Worm (Caenorhabditis elegans) whole organism, young adult: ENCODE results near the gene C15H9.9.

Experiments
- C17E4.6 ChIP-seq: fragments of 200-800 bp; sonication (Bioruptor generic); IDR thresholded peaks from 2 replicates; pipeline ENCODE4 v1.3.6; 2022; ENCODE audit warnings: missing genetic modification reagents, missing genetic modification characterization, missing compliant biosample characterization
- D2030.7 ChIP-seq: fragments of 200-800 bp; sonication (Bioruptor generic); IDR thresholded peaks from 2 replicates; pipeline ENCODE4 v1.3.6; 2022; ENCODE audit warnings: missing genetic modification reagents, missing genetic modification characterization, missing compliant biosample characterization
- F23B12.7 ChIP-seq: sonication (generic microtip); optimal IDR thresholded peaks from 2 replicates; lab custom pipeline; 2017; ENCODE audit warnings: missing genetic modification characterization, mild to moderate bottlenecking, missing compliant biosample characterization, antibody characterized with exemption, moderate library complexity; ENCODE audit not compliant: insufficient read depth
- F37B4.10 ChIP-seq: fragments of 200-800 bp; sonication (Bioruptor generic); IDR thresholded peaks from 2 replicates; pipeline ENCODE4 v1.3.6; 2022; ENCODE audit warnings: missing genetic modification characterization, missing compliant biosample characterization
- F39B2.1 ChIP-seq: fragments of 200-800 bp; sonication (Bioruptor generic); IDR thresholded peaks from 2 replicates; pipeline ENCODE4 v1.3.6; 2022; ENCODE audit warnings: missing genetic modification reagents, missing genetic modification characterization, missing compliant biosample characterization
- F55B11.4 ChIP-seq: sonication (generic microtip); optimal IDR thresholded peaks from 2 replicates; lab custom pipeline; 2016; ENCODE audit warnings: missing compliant biosample characterization, missing genetic modification characterization, borderline replicate concordance; ENCODE audit not compliant: insufficient read depth
- F57A8.1 ChIP-seq: fragments of 200-800 bp; sonication (Bioruptor generic); optimal IDR thresholded peaks from 2 replicates; lab custom pipeline; 2018; ENCODE audit warnings: mild to moderate bottlenecking, missing genetic modification characterization, moderate library complexity, missing compliant biosample characterization
- K11D2.4 ChIP-seq: fragments of 200-800 bp; sonication (Bioruptor generic); IDR thresholded peaks from 2 replicates; pipeline ENCODE4 v1.3.6; 2022; ENCODE audit warnings: missing genetic modification reagents, missing genetic modification characterization, missing compliant biosample characterization
- T07F8.4 ChIP-seq: sonication (generic microtip); optimal IDR thresholded peaks from 2 replicates; lab custom pipeline; 2016; ENCODE audit warnings: mild to moderate bottlenecking, missing genetic modification characterization, moderate library complexity, missing compliant biosample characterization
- Y53F4B.3 ChIP-seq: fragments of 200-800 bp; sonication (Bioruptor generic); IDR thresholded peaks from 2 replicates; pipeline ENCODE4 v1.3.6; 2022; ENCODE audit warnings: missing genetic modification reagents, missing genetic modification characterization, missing compliant biosample characterization
- Y53G8AR.9 ChIP-seq: fragments of 200-800 bp; sonication (Bioruptor generic); conservative IDR thresholded peaks from 2 replicates; pipeline ENCODE4 v1.3.6; 2022; ENCODE audit warnings: missing genetic modification reagents, missing genetic modification characterization, missing compliant biosample characterization
- Y56A3A.18 ChIP-seq: fragments of 200-800 bp; sonication (Bioruptor generic); IDR thresholded peaks from 2 replicates; pipeline ENCODE4 v1.3.6; 2022; ENCODE audit warnings: missing genetic modification reagents, missing genetic modification characterization, missing compliant biosample characterization
- Y79H2A.3 ChIP-seq: fragments of 200-800 bp; sonication (Bioruptor generic); conservative IDR thresholded peaks from 2 replicates; pipeline ENCODE4 v1.3.6; 2022; ENCODE audit warnings: missing genetic modification reagents, missing genetic modification characterization, missing compliant biosample characterization
- attf-3 ChIP-seq: fragments of 200-800 bp; sonication (Bioruptor generic); conservative IDR thresholded peaks from 2 replicates; pipeline ENCODE4 v1.3.6; 2022; ENCODE audit warnings: missing genetic modification reagents, missing genetic modification characterization, missing compliant biosample characterization
- attf-6 ChIP-seq: fragments of 200-800 bp; sonication (Bioruptor generic); IDR thresholded peaks from 2 replicates; pipeline ENCODE4 v1.3.6; 2022; ENCODE audit warnings: missing genetic modification reagents, missing genetic modification characterization, missing compliant biosample characterization
- ccch-3 ChIP-seq: fragments of 200-800 bp; sonication (Bioruptor generic); optimal IDR thresholded peaks from 2 replicates; lab custom pipeline; 2018; ENCODE audit warnings: mild to moderate bottlenecking, missing genetic modification characterization, missing compliant biosample characterization
- ceh-27 ChIP-seq: fragments of 200-800 bp; sonication (Bioruptor generic); optimal IDR thresholded peaks from 2 replicates; lab custom pipeline; 2018; ENCODE audit warnings: mild to moderate bottlenecking, missing genetic modification characterization, moderate library complexity, missing compliant biosample characterization
- ceh-40 ChIP-seq: fragments of 200-800 bp; sonication (Bioruptor generic); IDR thresholded peaks from 2 replicates; pipeline ENCODE4 v1.3.6; 2022; ENCODE audit warnings: missing genetic modification characterization, missing compliant biosample characterization
- chd-7 ChIP-seq: sonication (generic microtip); optimal IDR thresholded peaks from 2 replicates; lab custom pipeline; 2016; ENCODE audit warnings: mild to moderate bottlenecking, missing genetic modification characterization, moderate library complexity, missing compliant biosample characterization
- efl-1 ChIP-seq: fragments of 150-350 bp; optimal IDR thresholded peaks from 2 replicates; lab custom pipeline; 2014; ENCODE audit warnings: missing biosample characterization, missing genetic modification reagents, missing genetic modification characterization
- fkh-3 ChIP-seq: sonication (generic microtip); optimal IDR thresholded peaks from 2 replicates; lab custom pipeline; 2016; ENCODE audit warnings: mild to moderate bottlenecking, missing genetic modification characterization, missing compliant biosample characterization
- him-1 ChIP-seq: sonication (generic microtip); optimal IDR thresholded peaks from 2 replicates; lab custom pipeline; 2016; ENCODE audit warnings: missing genotype, missing genetic modification reagents, missing genetic modification characterization, missing compliant biosample characterization
- hmg-20 ChIP-seq: fragments of 200-800 bp; sonication (Bioruptor generic); IDR thresholded peaks from 2 replicates; pipeline ENCODE4 v1.3.6; 2022; ENCODE audit warnings: missing genetic modification reagents, missing genetic modification characterization, missing compliant biosample characterization
- hsf-1 ChIP-seq: fragments of 200-800 bp; sonication (Bioruptor generic); IDR thresholded peaks from 2 replicates; pipeline ENCODE4 v1.3.6; 2022; ENCODE audit warnings: missing genetic modification reagents, missing genetic modification characterization, missing compliant biosample characterization
- let-526 ChIP-seq: fragments of 200-800 bp; sonication (Bioruptor generic); IDR thresholded peaks from 2 replicates; pipeline ENCODE4 v1.3.6; 2022; ENCODE audit warnings: missing genetic modification reagents, missing genetic modification characterization, missing compliant biosample characterization
- let-607 ChIP-seq, 2 experiments: fragments of 200-800 bp in 1 of 2; sonication (Bioruptor generic) in 1 of 2; sonication (generic microtip) in 1 of 2; optimal IDR thresholded peaks; 2 replicates each; lab custom pipeline; 2016 to 2018; ENCODE audit warnings: mild to moderate bottlenecking in 2 of 2, missing compliant biosample characterization in 2 of 2, missing genetic modification characterization in 2 of 2, moderate library complexity in 2 of 2, missing genotype in 1 of 2
- lin-35 ChIP-seq, 3 experiments: fragments of 150-350 bp in 2 of 3; sonication (generic microtip) in 1 of 3; optimal IDR thresholded peaks; 2 replicates each; lab custom pipeline; 2014 to 2018; ENCODE audit warnings: missing biosample characterization in 3 of 3, missing genetic modification characterization in 3 of 3, missing genetic modification reagents in 3 of 3
- lir-1 ChIP-seq: fragments of 200-800 bp; sonication (Bioruptor generic); conservative IDR thresholded peaks from 2 replicates; pipeline ENCODE4 v1.3.6; 2022; ENCODE audit warnings: missing genetic modification reagents, missing genetic modification characterization, missing compliant biosample characterization
- lsy-27 ChIP-seq: sonication (generic microtip); optimal IDR thresholded peaks from 2 replicates; lab custom pipeline; 2017; ENCODE audit warnings: missing genetic modification characterization, mild to moderate bottlenecking, missing compliant biosample characterization, antibody characterized with exemption, missing genotype, borderline replicate concordance; ENCODE audit not compliant: insufficient read depth
- mel-28 ChIP-seq: sonication (generic microtip); optimal IDR thresholded peaks from 2 replicates; lab custom pipeline; 2016; ENCODE audit warnings: borderline replicate concordance, mild to moderate bottlenecking, missing genetic modification characterization, missing compliant biosample characterization
- nfyb-1 ChIP-seq: fragments of 200-800 bp; sonication (Bioruptor generic); IDR thresholded peaks from 2 replicates; pipeline ENCODE4 v1.3.6; 2022; ENCODE audit warnings: missing genetic modification reagents, missing genetic modification characterization, missing compliant biosample characterization
- nhr-179 ChIP-seq: sonication (generic microtip); optimal IDR thresholded peaks from 2 replicates; lab custom pipeline; 2016; ENCODE audit warnings: mild to moderate bottlenecking, missing genetic modification characterization, missing compliant biosample characterization
- nhr-27 ChIP-seq: fragments of 200-800 bp; sonication (Bioruptor generic); optimal IDR thresholded peaks from 2 replicates; lab custom pipeline; 2018; ENCODE audit warnings: mild to moderate bottlenecking, missing genetic modification characterization, moderate library complexity, missing compliant biosample characterization
- pbrm-1 ChIP-seq: fragments of 200-800 bp; sonication (Bioruptor generic); IDR thresholded peaks from 2 replicates; pipeline ENCODE4 v1.3.6; 2022; ENCODE audit warnings: missing genetic modification reagents, missing genetic modification characterization, missing compliant biosample characterization
- repo-1 ChIP-seq: sonication (generic microtip); optimal IDR thresholded peaks from 2 replicates; lab custom pipeline; 2017; ENCODE audit warnings: mild to moderate bottlenecking, missing genetic modification characterization, missing compliant biosample characterization
- rpc-1 ChIP-seq, 2 experiments: fragments of 150-350 bp in 1 of 2; sonication (generic microtip) in 1 of 2; optimal IDR thresholded peaks; 2 replicates each; lab custom pipeline; 2014 to 2018; ENCODE audit warnings: missing biosample characterization in 1 of 2, missing genetic modification characterization in 1 of 2, missing genetic modification reagents in 1 of 2, missing genotype in 1 of 2
- unc-130 ChIP-seq: sonication (generic microtip); optimal IDR thresholded peaks from 2 replicates; lab custom pipeline; 2016; ENCODE audit warnings: missing genetic modification reagents, missing genetic modification characterization, missing compliant biosample characterization
- xnd-1 ChIP-seq: sonication (generic microtip); optimal IDR thresholded peaks from 2 replicates; lab custom pipeline; 2016; ENCODE audit warnings: missing genotype, missing genetic modification reagents, missing genetic modification characterization, missing compliant biosample characterization
- ztf-22 ChIP-seq: fragments of 200-800 bp; sonication (Bioruptor generic); optimal IDR thresholded peaks from 2 replicates; lab custom pipeline; 2018; ENCODE audit warnings: mild to moderate bottlenecking, missing genetic modification characterization, moderate library complexity, missing compliant biosample characterization
- ztf-28 ChIP-seq: fragments of 200-800 bp; sonication (Bioruptor generic); IDR thresholded peaks from 2 replicates; pipeline ENCODE4 v1.3.6; 2022; ENCODE audit warnings: missing genetic modification reagents, missing genetic modification characterization, missing compliant biosample characterization

Gene C15H9.9

ce11 chrX:6087676-6088075, 40.4 kb downstream of the C15H9.9 start, which contains the start of gene C45B2.8:
C45B2.8 (plus strand) TSS chrX:6087976.
- TF ChIP-seq nfyb-1 (GFP tag; lab: Robert Waterston, UW) (no peak), C17E4.6 (GFP tag; lab: Robert Waterston, UW) (no peak), efl-1 (no peak), hsf-1 (GFP tag; lab: Robert Waterston, UW) (no peak), K11D2.4 (GFP tag; lab: Robert Waterston, UW) (no peak), F23B12.7 (tag; lab: Kevin White, UChicago) (no peak), let-607 (tag; optimal IDR thresholded peaks at IDR 0.05; lab: Kevin White, UChicago) (no peak), ztf-28 (GFP tag; lab: Robert Waterston, UW) (no peak), Y56A3A.18 (GFP tag; lab: Robert Waterston, UW) (no peak), F57A8.1 (GFP tag; lab: Kevin White, UChicago) (no peak), ceh-40 (no peak), attf-3 (GFP tag; lab: Robert Waterston, UW) (no peak), Y79H2A.3 (GFP tag; lab: Robert Waterston, UW) (no peak), T07F8.4 (tag; lab: Kevin White, UChicago) (no peak), lin-35 (GFP tag; optimal IDR thresholded peaks at IDR 0.05; lab: Kevin White, UChicago) (no peak), rpc-1 (optimal IDR thresholded peaks at IDR 0.05; lab: Kevin White, UChicago) (no peak), rpc-1 (tag; optimal IDR thresholded peaks at IDR 0.05; lab: Kevin White, UChicago) (no peak), ztf-22 (no peak), repo-1 (tag; lab: Kevin White, UChicago) (no peak)

DNA sequence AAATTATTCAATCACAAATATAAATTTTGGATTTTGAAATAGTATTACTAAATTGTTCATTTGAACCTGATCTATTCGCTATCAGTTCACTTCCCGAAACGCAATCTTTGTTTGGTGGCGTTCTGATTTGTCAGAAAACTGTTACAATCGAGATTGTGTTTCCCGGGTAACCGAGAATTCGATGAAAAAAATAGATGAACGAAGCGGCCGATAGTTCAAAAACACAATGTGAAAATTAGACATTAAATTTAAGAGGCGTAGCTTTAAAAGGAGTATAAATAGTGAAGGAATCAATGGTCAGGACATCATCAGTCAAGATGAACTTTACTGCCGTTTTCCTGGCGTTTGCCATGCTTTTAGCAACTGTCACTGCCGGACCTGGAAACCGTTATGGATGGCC, 42.3 kb downstream of the C15H9.9 start, which contains the start of gene C45B2.1:
TSS of gene C45B2.1 (plus strand) at position 301 of the 400 bp plus-strand sequence.
- TF ChIP-seq ceh-27 (GFP tag; lab: Kevin White, UChicago): no peak
- no peak for TF ChIP-seq lir-1 (GFP tag; lab: Robert Waterston, UW)
- TF ChIP-seq Y53G8AR.9 (GFP tag; lab: Robert Waterston, UW): no peak
- no peak for TF ChIP-seq fkh-3 (tag; lab: Kevin White, UChicago)
- no peak for TF ChIP-seq let-526 (GFP tag; lab: Robert Waterston, UW)
- no peak for TF ChIP-seq C17E4.6 (GFP tag; lab: Robert Waterston, UW)
- no peak for TF ChIP-seq him-1 (tag; lab: Kevin White, UChicago)
- no peak for TF ChIP-seq F39B2.1 (GFP tag; lab: Robert Waterston, UW)
- no peak for TF ChIP-seq ccch-3 (GFP tag; lab: Kevin White, UChicago)
- TF ChIP-seq xnd-1 (tag; lab: Kevin White, UChicago): no peak
- TF ChIP-seq F23B12.7 (tag; lab: Kevin White, UChicago): no peak
- no peak for TF ChIP-seq mel-28 (tag; lab: Kevin White, UChicago)
- no peak for TF ChIP-seq F57A8.1 (GFP tag; lab: Kevin White, UChicago)
- TF ChIP-seq Y79H2A.3 (GFP tag; lab: Robert Waterston, UW): no peak
- no peak for TF ChIP-seq ztf-28 (GFP tag; lab: Robert Waterston, UW)

DNA sequence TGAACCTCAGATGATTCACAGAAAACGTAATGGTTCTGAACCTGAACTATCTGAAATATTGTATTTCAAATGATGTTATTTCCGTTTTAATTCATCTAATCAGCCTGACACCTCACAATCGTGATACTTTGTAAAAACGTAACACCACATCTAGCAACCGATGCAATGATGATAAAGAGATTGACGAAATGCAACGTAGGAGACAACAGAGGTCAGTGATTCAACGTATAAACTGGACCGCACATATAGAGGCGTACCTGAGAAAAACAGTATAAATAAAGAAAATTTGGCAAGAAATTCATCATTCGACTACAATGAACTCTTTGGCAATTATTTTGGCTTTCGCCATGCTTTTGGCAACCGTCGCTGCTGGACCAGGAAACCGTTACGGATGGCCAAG, 43.6 kb downstream of the C15H9.9 start, which contains the start of gene C45B2.2:
TSS of gene C45B2.2 (plus strand) at position 301 of the 400 bp plus-strand sequence.
- TF ChIP-seq chd-7 (tag; lab: Kevin White, UChicago) (no peak), lsy-27 (tag; lab: Kevin White, UChicago) (no peak), fkh-3 (tag; lab: Kevin White, UChicago) (no peak), hsf-1 (GFP tag; lab: Robert Waterston, UW) (no peak), D2030.7 (GFP tag; lab: Robert Waterston, UW) (no peak), attf-6 (no peak), Y53F4B.3 (GFP tag; lab: Robert Waterston, UW) (no peak), nhr-179 (tag; lab: Kevin White, UChicago) (no peak), F55B11.4 (no peak), nhr-27 (tag; lab: Kevin White, UChicago) (no peak), hmg-20 (GFP tag; lab: Robert Waterston, UW) (no peak), Y79H2A.3 (GFP tag; lab: Robert Waterston, UW) (no peak), Y53G8AR.9 (GFP tag; lab: Robert Waterston, UW) (no peak), let-526 (GFP tag; lab: Robert Waterston, UW) (no peak), unc-130 (no peak), F37B4.10 (no peak), pbrm-1 (GFP tag; lab: Robert Waterston, UW) (no peak)
